Worm (Caenorhabditis elegans): ENCODE measurements around the gene nhr-272.

Gene nhr-272

ce11 chrX:12713014-12713413 is 8.4 kb upstream of the nhr-272 start:
- TF ChIP-seq mep-1 (tag; optimal IDR thresholded peaks at IDR 0.05): no peak
- TF ChIP-seq dsc-1 (tag; optimal IDR thresholded peaks at IDR 0.05): peak; percentile 94
- TF ChIP-seq nhr-47 (tag; optimal IDR thresholded peaks at IDR 0.05): peak; percentile 40
- peak; percentile 76 for TF ChIP-seq lin-14 (GFP tag; optimal IDR thresholded peaks at IDR 0.05)
- TF ChIP-seq fos-1 (tag; optimal IDR thresholded peaks at IDR 0.05): peak; percentile 8
- TF ChIP-seq lsy-2 (tag; optimal IDR thresholded peaks at IDR 0.05): peak in 1 of 2 experiments; percentile 14
- TF ChIP-seq fkh-4 (tag; optimal IDR thresholded peaks at IDR 0.05; ENCODE audit: borderline replicate concordance): peak; percentile 46
- TF ChIP-seq snu-23 (GFP tag; optimal IDR thresholded peaks at IDR 0.05): peak; percentile 15
- peak; percentile 29 for TF ChIP-seq nhr-71 (tag; optimal IDR thresholded peaks at IDR 0.05)
- TF ChIP-seq mdl-1 (tag; optimal IDR thresholded peaks at IDR 0.05): no peak
- TF ChIP-seq C16A3.4 (tag; optimal IDR thresholded peaks at IDR 0.05): no peak

- TF ChIP-seq nhr-71 (tag; optimal IDR thresholded peaks at IDR 0.05) (no peak), lin-14 (GFP tag; optimal IDR thresholded peaks at IDR 0.05) (peak; percentile 3), nhr-11 (tag; optimal IDR thresholded peaks at IDR 0.05) (no peak), ceh-90 (tag; optimal IDR thresholded peaks at IDR 0.05) (no peak)
These were observed 7.7 kb upstream of the nhr-272 start, which contains the start of gene rgs-2 for ce11 chrX:12712353-12712752. Gene rgs-2, plus strand, starts transcription at chrX:12712653.

ce11 chrX:12702713-12703112 is 1.9 kb downstream of the nhr-272 start:
- TF ChIP-seq mep-1 (tag; optimal IDR thresholded peaks at IDR 0.05) (no peak), unc-86 (tag; optimal IDR thresholded peaks at IDR 0.05) (no peak), ztf-4 (tag; optimal IDR thresholded peaks at IDR 0.05) (no peak), nhr-71 (tag; optimal IDR thresholded peaks at IDR 0.05) (peak; percentile 62), aly-2 (tag; optimal IDR thresholded peaks at IDR 0.05) (no peak), nhr-47 (tag; optimal IDR thresholded peaks at IDR 0.05) (peak; percentile 58), fkh-8 (tag; optimal IDR thresholded peaks at IDR 0.05) (peak; percentile 79), egl-13 (tag; optimal IDR thresholded peaks at IDR 0.05) (peak; percentile 41), unc-130 (tag; optimal IDR thresholded peaks at IDR 0.05) (no peak), blmp-1 (tag; optimal IDR thresholded peaks at IDR 0.05) (no peak), fos-1 (tag; optimal IDR thresholded peaks at IDR 0.05) (no peak), ceh-8 (GFP tag; optimal IDR thresholded peaks at IDR 0.05) (peak; percentile 28), ceh-82 (tag; optimal IDR thresholded peaks at IDR 0.05) (no peak), dsc-1 (tag; optimal IDR thresholded peaks at IDR 0.05) (peak; percentile 86), rnt-1 (tag; optimal IDR thresholded peaks at IDR 0.05) (no peak), nhr-20 (tag; optimal IDR thresholded peaks at IDR 0.05) (peak; percentile 1), lsy-2 (tag; optimal IDR thresholded peaks at IDR 0.05) (peak in 1 of 2 experiments; percentile 11)

- TF ChIP-seq nhr-47 (tag; optimal IDR thresholded peaks at IDR 0.05) (no peak), ceh-63 (GFP tag; optimal IDR thresholded peaks at IDR 0.05) (no peak), nhr-90 (tag; optimal IDR thresholded peaks at IDR 0.05; ENCODE audit: poor library complexity) (no peak), efl-3 (GFP tag; optimal IDR thresholded peaks at IDR 0.05) (no peak), hpl-2 (GFP tag; optimal IDR thresholded peaks at IDR 0.05) (no peak), snpc-4 (tag; optimal IDR thresholded peaks at IDR 0.05) (no peak), grh-1 (GFP tag; IDR thresholded peaks at IDR 0.05) (no peak), nhr-84 (tag; optimal IDR thresholded peaks at IDR 0.05) (no peak), fkh-10 (GFP tag; optimal IDR thresholded peaks at IDR 0.05) (no peak), nhr-20 (tag; optimal IDR thresholded peaks at IDR 0.05) (no peak), unc-98 (GFP tag; IDR thresholded peaks at IDR 0.05) (no peak), elt-2 (tag; optimal IDR thresholded peaks at IDR 0.05) (no peak), ceh-8 (GFP tag; optimal IDR thresholded peaks at IDR 0.05) (no peak)
These were observed 2.7 kb downstream of the nhr-272 start, which contains the start of gene nhr-214 for ce11 chrX:12701963-12702362. Gene nhr-214, minus strand, starts transcription at chrX:12702063.

ce11 chrX:12700456-12700855 is 4.2 kb downstream of the nhr-272 start, which contains the start of gene nhr-26:
Gene nhr-26, minus strand, starts transcription at chrX:12700465.
- TF ChIP-seq dsc-1 (tag; optimal IDR thresholded peaks at IDR 0.05) (peak; percentile 92), rnt-1 (tag; optimal IDR thresholded peaks at IDR 0.05) (no peak), nhr-47 (tag; optimal IDR thresholded peaks at IDR 0.05) (peak; percentile 32), nhr-12 (tag; optimal IDR thresholded peaks at IDR 0.05) (no peak), ama-1 (optimal IDR thresholded peaks at IDR 0.05) (no peak), egl-13 (tag; optimal IDR thresholded peaks at IDR 0.05) (peak; percentile 33), pax-3 (tag; optimal IDR thresholded peaks at IDR 0.05) (peak; percentile 30), ceh-88 (GFP tag; IDR thresholded peaks at IDR 0.05) (no peak), C04F5.9 (tag; optimal IDR thresholded peaks at IDR 0.05) (no peak), ceh-8 (GFP tag; optimal IDR thresholded peaks at IDR 0.05) (no peak), egl-27 (tag; optimal IDR thresholded peaks at IDR 0.05) (no peak), fkh-8 (tag; optimal IDR thresholded peaks at IDR 0.05) (peak; percentile 58), pag-3 (tag; optimal IDR thresholded peaks at IDR 0.05; ENCODE audit: borderline replicate concordance, insufficient read depth) (no peak), lir-3 (tag; optimal IDR thresholded peaks at IDR 0.05; ENCODE audit: poor library complexity) (no peak), dpl-1 (GFP tag; optimal IDR thresholded peaks at IDR 0.05) (no peak), nhr-71 (tag; optimal IDR thresholded peaks at IDR 0.05) (peak; percentile 43)
